Worm (Caenorhabditis elegans) whole organism, midembryonic: Measurements from ENCODE around the gene C14A11.2.

ENCODE experiments used
- flt-1 ChIP-seq: fragments of 200-800 bp; sonication (Bioruptor generic); IDR thresholded peaks from 2 replicates; pipeline ENCODE4 v1.3.6; 2022; ENCODE audit warnings: missing genetic modification characterization, missing compliant biosample characterization
- klf-2 ChIP-seq: fragments of 200-800 bp; sonication (Bioruptor generic); conservative IDR thresholded peaks from 2 replicates; pipeline ENCODE4 v1.3.6; 2022; ENCODE audit warnings: missing genetic modification reagents, missing genetic modification characterization, missing compliant biosample characterization

ce11 chrX:2771742-2772141, 31.2 kb upstream of the C14A11.2 start, which contains the start of gene cgef-1:
- TF ChIP-seq klf-2 (GFP tag; lab: Robert Waterston, UW): no peak
- TF ChIP-seq flt-1 (GFP tag; lab: Robert Waterston, UW): no peak
